Fruit fly (Drosophila melanogaster) whole organism, prepupa: ENCODE measurements around the gene Dbct.

ENCODE experiments used
- Blimp-1 ChIP-seq: fragments of 200-800 bp; sonication (Bioruptor generic); optimal IDR thresholded peaks from 3 replicates; lab custom pipeline; 2017; ENCODE audit warnings: missing biosample characterization, missing genetic modification characterization, mild to moderate bottlenecking, moderate library complexity, missing genetic modification reagents
- CG10631 ChIP-seq: fragments of 200-800 bp; sonication (Bioruptor generic); optimal IDR thresholded peaks from 2 replicates; lab custom pipeline; 2016; ENCODE audit warnings: missing biosample characterization, missing genetic modification characterization
- CG10669 ChIP-seq: fragments of 200-800 bp; sonication (Bioruptor generic); optimal IDR thresholded peaks from 3 replicates; lab custom pipeline; 2018; ENCODE audit warnings: missing biosample characterization, mild to moderate bottlenecking, missing genetic modification characterization, moderate library complexity
- CG11294 ChIP-seq: fragments of 200-800 bp; sonication (Bioruptor generic); IDR thresholded peaks from 2 replicates; pipeline ENCODE4 v1.3.6; 2022; ENCODE audit warnings: missing biosample characterization, missing genetic modification characterization
- CG11762 ChIP-seq: fragments of 200-800 bp; sonication (Bioruptor generic); optimal IDR thresholded peaks from 3 replicates; lab custom pipeline; 2016; ENCODE audit warnings: missing biosample characterization, missing genetic modification characterization; ENCODE audit not compliant: insufficient read depth
- CG11902 ChIP-seq: fragments of 200-800 bp; sonication (Bioruptor generic); optimal IDR thresholded peaks from 3 replicates; lab custom pipeline; 2016; ENCODE audit warnings: missing biosample characterization, missing genetic modification characterization
- CG15336 ChIP-seq: fragments of 200-800 bp; sonication (Bioruptor generic); IDR thresholded peaks from 2 replicates; pipeline ENCODE4 v1.3.6; 2022; ENCODE audit warnings: missing biosample characterization, missing genetic modification characterization
- CG1621 ChIP-seq: fragments of 200-800 bp; sonication (Bioruptor generic); optimal IDR thresholded peaks from 3 replicates; lab custom pipeline; 2018; ENCODE audit warnings: missing biosample characterization, mild to moderate bottlenecking, missing genetic modification characterization
- CG16779 ChIP-seq: fragments of 200-800 bp; sonication (Bioruptor generic); optimal IDR thresholded peaks from 3 replicates; lab custom pipeline; 2017; ENCODE audit warnings: missing biosample characterization, mild to moderate bottlenecking, missing genetic modification characterization
- CG3032 ChIP-seq: fragments of 200-800 bp; optimal IDR thresholded peaks from 2 replicates; lab custom pipeline; 2019; ENCODE audit warnings: missing biosample characterization, mild to moderate bottlenecking, missing genetic modification characterization, moderate library complexity
- CG32006 ChIP-seq: fragments of 200-800 bp; sonication (Bioruptor generic); optimal IDR thresholded peaks from 3 replicates; lab custom pipeline; 2017; ENCODE audit warnings: missing biosample characterization, mild to moderate bottlenecking, missing genetic modification characterization
- CG34406 ChIP-seq: fragments of 200-800 bp; sonication (Bioruptor generic); optimal IDR thresholded peaks from 3 replicates; lab custom pipeline; 2016; ENCODE audit warnings: missing biosample characterization, missing genetic modification characterization
- CG3919 ChIP-seq: fragments of 200-800 bp; sonication (Bioruptor generic); optimal IDR thresholded peaks from 3 replicates; lab custom pipeline; 2016; ENCODE audit warnings: missing biosample characterization, missing genetic modification characterization
- CG4318 ChIP-seq: fragments of 200-800 bp; sonication (Bioruptor generic); optimal IDR thresholded peaks from 3 replicates; lab custom pipeline; 2017; ENCODE audit warnings: missing biosample characterization, mild to moderate bottlenecking, missing genetic modification characterization
- CG6163 ChIP-seq: fragments of 200-800 bp; sonication (Bioruptor generic); IDR thresholded peaks from 3 replicates; pipeline ENCODE4 v1.3.6; 2022; ENCODE audit warnings: missing biosample characterization, missing genetic modification characterization
- CG6276 ChIP-seq: fragments of 200-800 bp; sonication (Bioruptor generic); optimal IDR thresholded peaks from 2 replicates; lab custom pipeline; 2017; ENCODE audit warnings: missing biosample characterization, mild to moderate bottlenecking, missing genetic modification characterization
- CG6808 ChIP-seq: fragments of 200-800 bp; sonication (Bioruptor generic); optimal IDR thresholded peaks from 3 replicates; lab custom pipeline; 2017; ENCODE audit warnings: missing biosample characterization, missing genetic modification characterization, mild to moderate bottlenecking, moderate library complexity, missing genetic modification reagents
- CG6854 ChIP-seq: fragments of 200-800 bp; sonication (Bioruptor generic); optimal IDR thresholded peaks from 2 replicates; lab custom pipeline; 2017; ENCODE audit warnings: missing biosample characterization, mild to moderate bottlenecking, missing genetic modification characterization
- CG7368 ChIP-seq: fragments of 200-800 bp; sonication (Bioruptor generic); optimal IDR thresholded peaks from 3 replicates; lab custom pipeline; 2016; ENCODE audit warnings: missing biosample characterization, missing genetic modification characterization
- CG8119 ChIP-seq: fragments of 200-800 bp; sonication (Bioruptor generic); IDR thresholded peaks from 3 replicates; pipeline ENCODE4 v1.3.6; 2022; ENCODE audit warnings: missing biosample characterization, missing genetic modification characterization
- CG8319 ChIP-seq: fragments of 200-800 bp; sonication (Bioruptor generic); optimal IDR thresholded peaks from 3 replicates; lab custom pipeline; 2016; ENCODE audit warnings: missing biosample characterization, missing genetic modification characterization
- CG9139 ChIP-seq: fragments of 200-800 bp; sonication (Bioruptor generic); optimal IDR thresholded peaks from 3 replicates; lab custom pipeline; 2017; ENCODE audit warnings: missing biosample characterization, mild to moderate bottlenecking, missing genetic modification characterization
- Eip75B ChIP-seq: fragments of 200-800 bp; sonication (Bioruptor generic); optimal IDR thresholded peaks from 3 replicates; lab custom pipeline; 2016; ENCODE audit warnings: missing biosample characterization, missing genetic modification characterization
- Eip78C ChIP-seq: fragments of 200-800 bp; sonication (Bioruptor generic); peaks from one replicate; lab custom pipeline; 2016; ENCODE audit warnings: missing biosample characterization, missing genetic modification characterization
- Eip93F ChIP-seq: fragments of 200-800 bp; sonication (Bioruptor generic); optimal IDR thresholded peaks from 2 replicates; lab custom pipeline; 2016; ENCODE audit warnings: missing biosample characterization, mild to moderate bottlenecking, missing genetic modification characterization
- Ets21C ChIP-seq: fragments of 200-800 bp; sonication (Bioruptor generic); optimal IDR thresholded peaks from 3 replicates; lab custom pipeline; 2016; ENCODE audit warnings: missing biosample characterization, missing genetic modification characterization
- Ets96B ChIP-seq: fragments of 200-800 bp; optimal IDR thresholded peaks from 2 replicates; lab custom pipeline; 2019; ENCODE audit warnings: missing biosample characterization, mild to moderate bottlenecking, missing genetic modification characterization, moderate library complexity
- Gug ChIP-seq: fragments of 200-800 bp; sonication (Bioruptor generic); IDR thresholded peaks from 2 replicates; pipeline ENCODE4 v1.3.6; 2022; ENCODE audit warnings: missing biosample characterization, missing genetic modification characterization
- Hr39 ChIP-seq: fragments of 200-800 bp; sonication (Bioruptor generic); optimal IDR thresholded peaks from 2 replicates; lab custom pipeline; 2016; ENCODE audit warnings: missing biosample characterization, missing genetic modification characterization
- Hr4 ChIP-seq: fragments of 200-800 bp; sonication (Bioruptor generic); optimal IDR thresholded peaks from 3 replicates; lab custom pipeline; 2016; ENCODE audit warnings: missing biosample characterization, missing genetic modification characterization
- Lpt ChIP-seq: fragments of 200-800 bp; sonication (Bioruptor generic); optimal IDR thresholded peaks from 3 replicates; lab custom pipeline; 2016; ENCODE audit warnings: missing biosample characterization, missing genetic modification characterization
- Met ChIP-seq: fragments of 200-800 bp; sonication (Bioruptor generic); optimal IDR thresholded peaks from 3 replicates; lab custom pipeline; 2016; ENCODE audit warnings: missing biosample characterization, missing genetic modification characterization
- OdsH ChIP-seq: fragments of 200-800 bp; sonication (Bioruptor generic); optimal IDR thresholded peaks from 3 replicates; lab custom pipeline; 2016; ENCODE audit warnings: missing biosample characterization, missing genetic modification characterization
- Smox ChIP-seq: fragments of 200-800 bp; sonication (Bioruptor generic); optimal IDR thresholded peaks from 3 replicates; lab custom pipeline; 2016; ENCODE audit warnings: missing biosample characterization, missing genetic modification characterization
- Sox102F ChIP-seq: fragments of 200-800 bp; sonication (Bioruptor generic); optimal IDR thresholded peaks from 2 replicates; lab custom pipeline; 2016; ENCODE audit warnings: missing biosample characterization, mild to moderate bottlenecking, missing genetic modification characterization
- Sox14 ChIP-seq: fragments of 200-800 bp; sonication (Bioruptor generic); optimal IDR thresholded peaks from 3 replicates; lab custom pipeline; 2016; ENCODE audit warnings: missing biosample characterization, missing genetic modification characterization
- acj6 ChIP-seq: fragments of 200-800 bp; sonication (Bioruptor generic); optimal IDR thresholded peaks from 3 replicates; lab custom pipeline; 2016; ENCODE audit warnings: missing biosample characterization, missing genetic modification characterization
- cyc ChIP-seq: fragments of 200-800 bp; sonication (Bioruptor generic); optimal IDR thresholded peaks from 3 replicates; lab custom pipeline; 2016; ENCODE audit warnings: missing biosample characterization, missing genetic modification characterization
- dsx ChIP-seq: fragments of 200-800 bp; optimal IDR thresholded peaks from 3 replicates; lab custom pipeline; 2019; ENCODE audit warnings: missing biosample characterization, mild to moderate bottlenecking, missing genetic modification characterization, moderate library complexity; ENCODE audit not compliant: poor library complexity, severe bottlenecking
- eg ChIP-seq: fragments of 200-800 bp; sonication (Bioruptor generic); IDR thresholded peaks from 3 replicates; pipeline ENCODE4 v1.3.6; 2022; ENCODE audit warnings: missing biosample characterization, missing genetic modification characterization
- esn ChIP-seq: fragments of 200-800 bp; sonication (Bioruptor generic); optimal IDR thresholded peaks from 2 replicates; lab custom pipeline; 2016; ENCODE audit warnings: missing biosample characterization, mild to moderate bottlenecking, missing genetic modification characterization, moderate library complexity
- fd85E ChIP-seq: fragments of 200-800 bp; sonication (Bioruptor generic); optimal IDR thresholded peaks from 3 replicates; lab custom pipeline; 2016; ENCODE audit warnings: missing biosample characterization, missing genetic modification characterization
- fkh ChIP-seq: fragments of 200-800 bp; sonication (Bioruptor generic); optimal IDR thresholded peaks from 3 replicates; lab custom pipeline; 2017; ENCODE audit warnings: missing biosample characterization, mild to moderate bottlenecking, missing genetic modification characterization, moderate library complexity
- lz ChIP-seq: fragments of 200-800 bp; sonication (Bioruptor generic); optimal IDR thresholded peaks from 3 replicates; lab custom pipeline; 2016; ENCODE audit warnings: missing biosample characterization, missing genetic modification characterization
- net ChIP-seq: fragments of 200-800 bp; sonication (Bioruptor generic); optimal IDR thresholded peaks from 3 replicates; lab custom pipeline; 2016; ENCODE audit warnings: missing biosample characterization, missing genetic modification characterization
- pdm3 ChIP-seq: fragments of 200-800 bp; sonication (Bioruptor generic); optimal IDR thresholded peaks from 3 replicates; lab custom pipeline; 2016; ENCODE audit warnings: missing biosample characterization, missing genetic modification characterization
- salr ChIP-seq, 2 experiments: fragments of 200-800 bp; sonication (Bioruptor generic); optimal IDR thresholded peaks; 3 replicates each; lab custom pipeline; 2016 to 2018; ENCODE audit warnings: missing biosample characterization in 2 of 2, missing genetic modification characterization in 2 of 2, mild to moderate bottlenecking in 1 of 2
- spab ChIP-seq: fragments of 200-800 bp; sonication (Bioruptor generic); optimal IDR thresholded peaks from 2 replicates; lab custom pipeline; 2017; ENCODE audit warnings: missing biosample characterization, mild to moderate bottlenecking, missing genetic modification characterization, missing genetic modification reagents
- ss ChIP-seq, 2 experiments: fragments of 200-800 bp; sonication (Bioruptor generic); optimal IDR thresholded peaks; 2 replicates in 1 of 2; 3 replicates in 1 of 2; lab custom pipeline; 2017 to 2018; ENCODE audit warnings: mild to moderate bottlenecking in 2 of 2, missing biosample characterization in 2 of 2, missing genetic modification characterization in 2 of 2, moderate library complexity in 1 of 2
- svp ChIP-seq: fragments of 200-800 bp; sonication (Bioruptor generic); peaks from one replicate; lab custom pipeline; 2016; ENCODE audit warnings: missing biosample characterization, missing genetic modification characterization
- vri ChIP-seq: fragments of 200-800 bp; sonication (Bioruptor generic); optimal IDR thresholded peaks from 3 replicates; lab custom pipeline; 2016; ENCODE audit warnings: missing biosample characterization, mild to moderate bottlenecking, missing genetic modification characterization

Dbct gene

DNA sequence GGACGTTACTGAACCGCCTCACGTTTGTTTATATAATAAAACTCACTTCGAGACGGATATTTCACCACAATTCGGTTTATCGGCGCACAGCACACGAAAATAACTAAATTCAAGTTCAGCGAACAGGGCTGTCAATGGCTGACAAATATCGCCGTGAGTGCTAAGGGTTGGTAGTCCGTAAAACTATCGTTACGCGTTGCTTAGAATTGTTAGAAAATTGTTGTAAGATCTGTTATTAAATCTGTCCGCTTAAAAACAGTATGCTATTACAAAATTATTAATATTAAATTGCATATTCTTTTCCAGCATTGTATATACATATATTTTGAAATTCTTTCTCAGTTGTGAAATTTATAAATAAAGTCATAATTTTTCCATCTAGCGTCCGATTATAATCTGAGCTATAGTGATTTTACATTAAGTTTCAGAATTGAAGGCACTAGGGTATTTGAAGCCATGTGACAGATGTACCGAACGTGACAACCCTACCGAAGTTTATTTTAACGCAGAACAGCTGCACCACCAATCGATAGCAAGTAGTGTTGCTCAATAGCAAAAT, 1.3 kb upstream of the Dbct start, which contains the start of gene Cox17:
Gene Cox17 (minus strand): TSS at position 120 of the 559 bp plus-strand sequence.
- 0 out of 3 replicates have a peak, but pooled peaks have one; percentile 42 for TF ChIP-seq CG6163 (GFP tag; lab: Robert Waterston, UW)
- peak; percentile 68 for TF ChIP-seq CG1621 (tag; lab: Kevin White, UChicago)
- peak; percentile 85 for TF ChIP-seq CG10631 (GFP tag; lab: Kevin White, UChicago)
- TF ChIP-seq Lpt (GFP tag; lab: Kevin White, UChicago) = peak; percentile 68
- peak; percentile 88 for TF ChIP-seq lz (GFP tag; lab: Kevin White, UChicago)
- TF ChIP-seq acj6 (GFP tag; lab: Kevin White, UChicago) = peak; percentile 85
- peak; percentile 77 for TF ChIP-seq Ets21C (GFP tag; lab: Kevin White, UChicago)
- TF ChIP-seq Sox102F (GFP tag; lab: Kevin White, UChicago) = peak; percentile 74
- TF ChIP-seq Eip75B (GFP tag; lab: Kevin White, UChicago) = peak; percentile 77
- peak; percentile 68 for TF ChIP-seq CG8119 (GFP tag; lab: Robert Waterston, UW)
- TF ChIP-seq CG10669 (GFP tag; lab: Kevin White, UChicago) = peak; percentile 67
- TF ChIP-seq Smox = peak; percentile 84
- TF ChIP-seq CG34406 = peak; percentile 78
- peak; percentile 48 for TF ChIP-seq dsx (GFP tag; lab: Kevin White, UChicago)
- TF ChIP-seq CG11902 (GFP tag; lab: Kevin White, UChicago) = peak; percentile 69
- TF ChIP-seq CG32006 (GFP tag; lab: Kevin White, UChicago) = peak; percentile 88
- TF ChIP-seq CG7368 (GFP tag; lab: Kevin White, UChicago) = peak; percentile 25
- TF ChIP-seq CG16779 (tag; lab: Kevin White, UChicago) = peak; percentile 15
- peak; percentile 91 for TF ChIP-seq Eip78C (GFP tag; lab: Kevin White, UChicago)
- peak; percentile 76 for TF ChIP-seq Hr39
- peak; percentile 83 for TF ChIP-seq Hr4 (GFP tag; lab: Kevin White, UChicago)
- TF ChIP-seq fkh (GFP tag; lab: Kevin White, UChicago) = peak; percentile 74
- peak in 1 of 2 experiments; percentile 87 for TF ChIP-seq salr (GFP tag; optimal IDR thresholded peaks at IDR 0.05; lab: Kevin White, UChicago)
- peak; percentile 58 for TF ChIP-seq Eip93F (GFP tag; lab: Kevin White, UChicago)
- TF ChIP-seq spab (GFP tag; lab: Kevin White, UChicago) = peak; percentile 59
- TF ChIP-seq CG9139 (GFP tag; lab: Kevin White, UChicago) = no peak
- no peak for TF ChIP-seq CG6854 (GFP tag; lab: Kevin White, UChicago)
- peak; percentile 59 for TF ChIP-seq CG11762 (GFP tag; lab: Kevin White, UChicago)
- TF ChIP-seq CG8319 (GFP tag; lab: Kevin White, UChicago) = peak; percentile 53
- TF ChIP-seq svp (GFP tag; lab: Kevin White, UChicago) = peak; percentile 93
- peak; percentile 58 for TF ChIP-seq Blimp-1 (GFP tag; lab: Kevin White, UChicago)
- peak; percentile 77 for TF ChIP-seq CG3919 (GFP tag; lab: Kevin White, UChicago)
- TF ChIP-seq esn (GFP tag; lab: Kevin White, UChicago) = peak; percentile 86
- peak; percentile 83 for TF ChIP-seq cyc
- peak; percentile 84 for TF ChIP-seq Met
- TF ChIP-seq CG4318 (GFP tag; lab: Kevin White, UChicago) = peak; percentile 75
- TF ChIP-seq net (GFP tag; lab: Kevin White, UChicago) = peak; percentile 75
- TF ChIP-seq Gug (GFP tag; lab: Robert Waterston, UW) = peak; percentile 10; the same call in 1 of the 2 replicates
- peak; percentile 61 to 81 for TF ChIP-seq ss (GFP tag; optimal IDR thresholded peaks at IDR 0.05; lab: Kevin White, UChicago)
- peak; percentile 64 for TF ChIP-seq vri (GFP tag; lab: Kevin White, UChicago)
- TF ChIP-seq Ets96B (tag; lab: Kevin White, UChicago) = peak; percentile 68
- peak; percentile 79 for TF ChIP-seq pdm3 (GFP tag; lab: Kevin White, UChicago)
- TF ChIP-seq CG11294 (GFP tag; lab: Robert Waterston, UW) = peak; percentile 60; the same call in 1 of the 2 replicates
- peak; percentile 80 for TF ChIP-seq Sox14
- TF ChIP-seq CG15336 (GFP tag; lab: Robert Waterston, UW) = peak; percentile 56
- TF ChIP-seq CG6276 (GFP tag; lab: Kevin White, UChicago) = peak; percentile 72
- peak; percentile 80 for TF ChIP-seq CG6808
- peak; percentile 62 for TF ChIP-seq eg (GFP tag; lab: Robert Waterston, UW)
- TF ChIP-seq OdsH (GFP tag; lab: Kevin White, UChicago) = peak; percentile 84
- TF ChIP-seq fd85E = peak; percentile 47
- peak; percentile 81 for TF ChIP-seq CG3032 (tag; lab: Kevin White, UChicago)
